Fruit fly (Drosophila melanogaster): ENCODE results near the gene CG10184.

DNA sequence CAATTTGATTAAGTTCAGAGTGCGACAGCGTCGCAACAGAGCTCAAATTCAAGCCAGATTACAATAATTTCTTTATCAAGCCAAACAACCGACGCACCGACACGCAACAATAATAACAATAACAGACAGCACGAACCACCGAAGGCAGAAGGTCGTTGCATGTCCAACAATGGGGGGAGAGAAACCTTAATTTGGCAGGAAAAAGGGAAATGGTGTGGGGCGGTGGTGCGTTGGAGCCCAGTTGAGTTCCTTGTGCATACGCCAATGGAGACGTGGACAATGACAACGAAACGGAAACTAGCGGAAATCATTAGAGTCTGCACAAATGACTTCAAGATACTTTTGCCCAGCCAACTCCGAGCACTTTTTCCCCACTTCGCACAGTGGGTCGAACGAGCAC is 34.3 kb upstream of the CG10184 start:
- no peak for TF ChIP-seq CG13204 (GFP tag; optimal IDR thresholded peaks at IDR 0.05)
- no peak for TF ChIP-seq EcR (GFP tag; optimal IDR thresholded peaks at IDR 0.05)
- no peak for TF ChIP-seq gl (tag; optimal IDR thresholded peaks at IDR 0.05)
- TF ChIP-seq D1 (tag; optimal IDR thresholded peaks at IDR 0.05): no peak
- TF ChIP-seq Ets98B (GFP tag; IDR thresholded peaks at IDR 0.05): no peak
- no peak for TF ChIP-seq CG8301 (tag; optimal IDR thresholded peaks at IDR 0.05)
- no peak for TF ChIP-seq Pif1A (GFP tag; optimal IDR thresholded peaks at IDR 0.05)
- TF ChIP-seq CG32121 (GFP tag; IDR thresholded peaks at IDR 0.05): no peak
- no peak for TF ChIP-seq fd96Ca (GFP tag; IDR thresholded peaks at IDR 0.05)
- TF ChIP-seq CG17806 (tag; optimal IDR thresholded peaks at IDR 0.05): no peak
- TF ChIP-seq CG9948 (tag; optimal IDR thresholded peaks at IDR 0.05): no peak
- no peak for TF ChIP-seq Snoo (tag; optimal IDR thresholded peaks at IDR 0.05)
- TF ChIP-seq rn (GFP tag; IDR thresholded peaks at IDR 0.05): no peak
- no peak for TF ChIP-seq CG14655 (GFP tag; optimal IDR thresholded peaks at IDR 0.05)

Measured in whole organism, pupa.